Worm (Caenorhabditis elegans) whole organism, early embryonic: ENCODE measurements around the gene cyp-33E1.

Experiments used
- F13C5.2 ChIP-seq: sonication (generic microtip); optimal IDR thresholded peaks from 2 replicates; lab custom pipeline; 2017; ENCODE audit warnings: mild to moderate bottlenecking, missing genetic modification characterization, inconsistent platforms, missing compliant biosample characterization
- aly-1 ChIP-seq: sonication (generic microtip); optimal IDR thresholded peaks from 2 replicates; lab custom pipeline; 2016; ENCODE audit warnings: missing genetic modification characterization, missing compliant biosample characterization
- ama-1 ChIP-seq: fragments of 150-350 bp; optimal IDR thresholded peaks from 2 replicates; lab custom pipeline; 2014
- ceh-36 ChIP-seq: sonication (generic microtip); optimal IDR thresholded peaks from 2 replicates; lab custom pipeline; 2016; ENCODE audit warnings: missing genetic modification characterization, inconsistent platforms, missing compliant biosample characterization
- ets-7 ChIP-seq: sonication (generic microtip); optimal IDR thresholded peaks from 2 replicates; lab custom pipeline; 2016; ENCODE audit warnings: missing genotype, missing genetic modification characterization, missing compliant biosample characterization
- flt-1 ChIP-seq: fragments of 200-800 bp; sonication (Bioruptor generic); IDR thresholded peaks from 2 replicates; pipeline ENCODE4 v1.3.6; 2022; ENCODE audit warnings: missing genetic modification characterization, missing compliant biosample characterization
- hmg-4 ChIP-seq: fragments of 200-800 bp; sonication (Bioruptor generic); optimal IDR thresholded peaks from 2 replicates; lab custom pipeline; 2018; ENCODE audit warnings: mild to moderate bottlenecking, missing genetic modification characterization, missing compliant biosample characterization
- hnd-1 ChIP-seq: sonication (generic microtip); optimal IDR thresholded peaks from 2 replicates; lab custom pipeline; 2016; ENCODE audit warnings: missing genetic modification characterization, missing compliant biosample characterization
- pes-1 ChIP-seq: fragments of 200-800 bp; sonication (Bioruptor generic); IDR thresholded peaks from 2 replicates; pipeline ENCODE4 v1.3.6; 2022; ENCODE audit warnings: missing genetic modification reagents, missing genetic modification characterization, missing compliant biosample characterization
- scrt-1 ChIP-seq: fragments of 200-800 bp; sonication (Bioruptor generic); IDR thresholded peaks from 2 replicates; pipeline ENCODE4 v1.3.6; 2022; ENCODE audit warnings: missing genetic modification characterization, missing compliant biosample characterization
- tbx-37 ChIP-seq: fragments of 200-800 bp; sonication (Bioruptor generic); conservative IDR thresholded peaks from 2 replicates; pipeline ENCODE4 v1.3.6; 2022; ENCODE audit warnings: missing genetic modification reagents, missing genetic modification characterization, missing compliant biosample characterization

ce11 chrIV:8630243-8630642 is 18.2 kb downstream of the cyp-33E1 start:
- TF ChIP-seq ceh-36 (tag; lab: Kevin White, UChicago) (no peak), flt-1 (GFP tag; lab: Robert Waterston, UW) (no peak), F13C5.2 (tag; lab: Kevin White, UChicago) (no peak), ama-1 (lab: Kevin White, UChicago) (no peak), scrt-1 (no peak), pes-1 (GFP tag; lab: Robert Waterston, UW) (no peak), tbx-37 (GFP tag; lab: Robert Waterston, UW) (no peak), aly-1 (no peak), hmg-4 (GFP tag; lab: Kevin White, UChicago) (no peak), hnd-1 (tag; lab: Kevin White, UChicago) (no peak), ets-7 (tag; lab: Kevin White, UChicago) (no peak)
